Worm (Caenorhabditis elegans): Measurements from ENCODE around the gene tbx-39.

Gene tbx-39

DNA sequence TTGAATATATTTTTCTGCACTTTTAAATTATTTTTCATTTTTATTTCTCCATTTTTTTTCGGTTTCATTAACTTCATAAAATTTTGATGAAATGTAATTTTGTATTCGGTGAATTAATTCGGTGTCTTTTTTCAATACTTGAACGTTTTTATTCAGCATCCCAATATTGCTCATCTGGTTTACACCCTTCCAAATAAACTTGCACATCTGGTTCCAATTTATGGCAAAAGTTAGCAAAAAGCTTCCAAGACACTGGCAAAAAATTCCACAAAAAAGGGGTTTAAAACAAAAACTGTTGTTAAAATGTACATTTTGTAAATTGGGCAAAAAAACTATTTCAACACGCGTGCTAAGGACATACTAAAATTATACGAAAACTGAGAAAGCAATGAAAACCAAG, 43.5 kb upstream of the tbx-39 start:
- peak; percentile 28 for TF ChIP-seq aha-1 (tag)
- no peak for TF ChIP-seq nhr-42 (GFP tag; IDR thresholded peaks at IDR 0.05)

DNA sequence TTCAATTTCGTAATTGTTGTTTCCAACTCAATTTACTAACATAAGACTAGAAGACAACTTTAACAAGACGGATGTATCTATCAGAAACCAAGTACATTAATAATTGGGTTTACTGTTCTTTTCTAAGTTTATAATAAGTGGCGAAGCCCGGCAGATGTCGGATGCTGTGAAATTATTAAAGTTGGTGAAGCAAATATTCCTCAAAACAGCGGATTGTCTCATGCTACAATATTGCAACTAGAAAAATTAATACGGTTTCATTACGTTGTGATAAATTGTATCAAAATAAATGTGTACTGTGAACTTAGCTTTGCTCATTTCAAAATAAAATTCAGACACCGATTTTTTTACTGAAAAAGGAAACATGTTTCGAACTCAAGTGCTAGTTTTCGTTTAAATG, 40.1 kb upstream of the tbx-39 start:
- peak; percentile 89 for TF ChIP-seq snpc-1.2 (GFP tag; IDR thresholded peaks at IDR 0.05)
- TF ChIP-seq ctbp-1 (GFP tag; IDR thresholded peaks at IDR 0.05): no peak

ce11 chrIV:15289508-15289907, 34.2 kb upstream of the tbx-39 start:
- TF ChIP-seq daf-16 (GFP tag; optimal IDR thresholded peaks at IDR 0.05) (peak in 1 of 2 experiments; percentile 49), daf-16 (tag; optimal IDR thresholded peaks at IDR 0.05) (no peak), R02D3.7 (tag; optimal IDR thresholded peaks at IDR 0.05) (no peak), tra-1 (GFP tag; IDR thresholded peaks at IDR 0.05) (no peak; the same call in 1 of the 2 replicates), Y5F2A.4 (GFP tag; optimal IDR thresholded peaks at IDR 0.05) (no peak), nhr-77 (tag; optimal IDR thresholded peaks at IDR 0.05) (no peak), set-16 (GFP tag; IDR thresholded peaks at IDR 0.05) (no peak), cey-2 (tag; optimal IDR thresholded peaks at IDR 0.05; ENCODE audit: borderline replicate concordance, insufficient read depth) (no peak), spr-1 (tag; optimal IDR thresholded peaks at IDR 0.05) (no peak), Y75B8A.6 (GFP tag; IDR thresholded peaks at IDR 0.05) (no peak), nhr-42 (GFP tag; IDR thresholded peaks at IDR 0.05) (0 out of 2 replicates have a peak, but pooled peaks have one; percentile 24), lir-3 (tag; optimal IDR thresholded peaks at IDR 0.05) (peak; percentile 5), hif-1 (tag; optimal IDR thresholded peaks at IDR 0.05) (no peak), nhr-111 (GFP tag; optimal IDR thresholded peaks at IDR 0.05) (no peak), F26F4.8 (GFP tag; conservative IDR thresholded peaks at IDR 0.05) (0 out of 2 replicates have a peak, but pooled peaks have one; percentile 21), pha-4 (GFP tag; IDR thresholded peaks at IDR 0.05) (peak; percentile 82), pha-4 (tag; optimal IDR thresholded peaks at IDR 0.05) (no peak), daf-19 (GFP tag; conservative IDR thresholded peaks at IDR 0.05) (peak; percentile 50), nhr-10 (tag; optimal IDR thresholded peaks at IDR 0.05) (no peak), snpc-1.2 (GFP tag; IDR thresholded peaks at IDR 0.05) (peak; percentile 98), madf-5 (GFP tag; IDR thresholded peaks at IDR 0.05) (peak; percentile 32 to 68; a peak in 2 of 4 replicates), F44E2.7 (GFP tag; IDR thresholded peaks at IDR 0.05) (0 out of 2 replicates have a peak, but pooled peaks have one; percentile 50), egl-27 (tag; optimal IDR thresholded peaks at IDR 0.05) (no peak), unc-130 (GFP tag; optimal IDR thresholded peaks at IDR 0.05) (peak; percentile 12), aha-1 (tag) (peak; percentile 95), jun-1 (tag; optimal IDR thresholded peaks at IDR 0.05) (no peak), zip-11 (GFP tag; IDR thresholded peaks at IDR 0.05) (no peak), egl-43 (GFP tag; IDR thresholded peaks at IDR 0.05) (no peak), F49E8.2 (tag; optimal IDR thresholded peaks at IDR 0.05; ENCODE audit: borderline replicate concordance) (no peak)

ce11 chrIV:15291162-15291561, 32.5 kb upstream of the tbx-39 start, which contains the start of gene pqn-90:
pqn-90 (minus strand) TSS chrIV:15291262.
- no peak for TF ChIP-seq hmg-1.1 (GFP tag; IDR thresholded peaks at IDR 0.05)
- TF ChIP-seq aha-1 (tag): peak; percentile 26
- no peak for TF ChIP-seq lin-29 (GFP tag; IDR thresholded peaks at IDR 0.05)
- TF ChIP-seq zip-11 (GFP tag; IDR thresholded peaks at IDR 0.05): no peak
- no peak for TF ChIP-seq vab-7 (GFP tag; IDR thresholded peaks at IDR 0.05)
- no peak for TF ChIP-seq dve-1 (tag; optimal IDR thresholded peaks at IDR 0.05; ENCODE audit: insufficient read depth)

- no peak for TF ChIP-seq F26F4.8 (GFP tag; conservative IDR thresholded peaks at IDR 0.05)
- TF ChIP-seq dmd-8 (GFP tag; IDR thresholded peaks at IDR 0.05): no peak
- TF ChIP-seq tag-97 (GFP tag; IDR thresholded peaks at IDR 0.05): no peak
- TF ChIP-seq gei-8 (GFP tag; optimal IDR thresholded peaks at IDR 0.05): no peak
- peak; percentile 33 for TF ChIP-seq aha-1 (tag)
- TF ChIP-seq lin-29 (GFP tag; IDR thresholded peaks at IDR 0.05): no peak
These were observed 32.1 kb upstream of the tbx-39 start, which contains the start of gene pqn-91 for ce11 chrIV:15291607-15292006. pqn-91 (plus strand) TSS chrIV:15291907.
